Fruit fly (Drosophila melanogaster): ENCODE measurements around the gene CG46339.

DNA sequence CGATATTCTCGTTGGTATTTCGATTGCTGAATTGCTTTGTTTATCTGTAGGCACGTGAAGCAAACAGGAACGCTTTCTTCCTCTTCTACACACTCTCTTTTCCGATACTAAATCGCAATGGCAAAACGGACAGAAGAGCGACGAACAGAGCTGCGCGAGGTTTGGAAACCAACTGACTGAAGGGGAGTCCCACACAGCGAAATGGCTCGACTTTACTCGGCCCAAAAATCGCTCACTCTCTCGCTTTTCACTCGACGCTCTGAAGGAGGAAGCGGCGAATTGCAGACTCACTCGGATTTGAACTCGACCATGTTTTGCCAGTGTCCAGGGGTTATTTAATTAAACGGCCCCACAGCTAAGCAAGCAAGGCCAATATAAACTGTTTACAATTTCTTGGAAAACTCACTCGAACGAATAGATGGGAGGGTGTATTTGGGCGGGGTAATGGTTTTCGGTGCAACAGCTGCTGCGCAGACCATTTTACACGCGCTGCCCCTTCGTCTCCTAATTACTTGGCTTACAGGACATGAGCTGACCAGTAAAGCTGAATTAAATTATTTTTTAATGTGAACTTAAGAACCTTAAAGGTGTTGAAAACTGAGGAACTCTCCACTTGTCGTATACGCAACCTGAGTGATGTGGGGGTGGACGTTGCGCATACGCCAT is 42.9 kb downstream of the CG46339 start, which contains the start of gene CG6330:
- no peak for TF ChIP-seq Mnt (GFP tag; optimal IDR thresholded peaks at IDR 0.05)
- no peak for TF ChIP-seq kay (GFP tag; ENCODE audit: borderline replicate concordance)
